Worm (Caenorhabditis elegans) whole organism, L1 larva: Measurements from ENCODE around the gene col-138.

Experiments used
- C34B4.2 ChIP-seq: sonication (generic microtip); optimal IDR thresholded peaks from 2 replicates; lab custom pipeline; 2017; ENCODE audit warnings: mild to moderate bottlenecking, missing genetic modification characterization, missing compliant biosample characterization
- F16B12.6 ChIP-seq: fragments of 150-350 bp; optimal IDR thresholded peaks from 2 replicates; lab custom pipeline; 2014; ENCODE audit warnings: missing biosample characterization, missing genetic modification characterization
- aha-1 ChIP-seq: fragments of 150-350 bp; optimal IDR thresholded peaks from 2 replicates; lab custom pipeline; 2014; ENCODE audit warnings: missing biosample characterization, missing genetic modification characterization
- aly-2 ChIP-seq: fragments of 150-350 bp; optimal IDR thresholded peaks from 2 replicates; lab custom pipeline; 2014; ENCODE audit warnings: missing biosample characterization, missing genetic modification characterization
- ama-1 ChIP-seq: fragments of 150-350 bp; optimal IDR thresholded peaks from 2 replicates; lab custom pipeline; 2014
- ceh-8 ChIP-seq: fragments of 200-800 bp; sonication (Bioruptor generic); optimal IDR thresholded peaks from 2 replicates; lab custom pipeline; 2018; ENCODE audit warnings: mild to moderate bottlenecking, missing genetic modification characterization, moderate library complexity, missing compliant biosample characterization
- ceh-82 ChIP-seq, 3 experiments: fragments of 150-350 bp in 1 of 3; sonication (generic microtip) in 2 of 3; optimal IDR thresholded peaks; 2 replicates each; lab custom pipeline; 2014 to 2017; ENCODE audit warnings: missing biosample characterization in 3 of 3, missing genetic modification characterization in 3 of 3
- ceh-88 ChIP-seq: fragments of 200-800 bp; sonication (Bioruptor generic); IDR thresholded peaks from 2 replicates; pipeline ENCODE4 v1.3.6; 2022; ENCODE audit warnings: missing genetic modification characterization, missing compliant biosample characterization
- ceh-90 ChIP-seq: sonication (generic microtip); optimal IDR thresholded peaks from 2 replicates; lab custom pipeline; 2016; ENCODE audit warnings: missing genetic modification characterization, missing compliant biosample characterization
- dpl-1 ChIP-seq, 3 experiments: fragments of 150-350 bp in 2 of 3; sonication (generic microtip) in 1 of 3; optimal IDR thresholded peaks; 2 replicates each; lab custom pipeline; 2014 to 2017; ENCODE audit warnings: missing biosample characterization in 3 of 3, missing genetic modification characterization in 3 of 3, missing genetic modification reagents in 3 of 3
- egl-13 ChIP-seq: sonication (generic microtip); optimal IDR thresholded peaks from 2 replicates; lab custom pipeline; 2016; ENCODE audit warnings: missing genotype, missing genetic modification reagents, missing genetic modification characterization, missing compliant biosample characterization
- elt-2 ChIP-seq: sonication (generic microtip); optimal IDR thresholded peaks from 2 replicates; lab custom pipeline; 2016; ENCODE audit warnings: missing genetic modification characterization, mild to moderate bottlenecking, inconsistent platforms, missing compliant biosample characterization, missing genetic modification reagents
- elt-3 ChIP-seq, 6 experiments: fragments of 150-350 bp in 1 of 6; sonication (generic microtip); optimal IDR thresholded peaks; 2 replicates each; lab custom pipeline; 2017 to 2018; ENCODE audit warnings: missing biosample characterization in 6 of 6, missing genetic modification characterization in 6 of 6, inconsistent platforms in 1 of 6
- fkh-10 ChIP-seq: sonication (generic microtip); optimal IDR thresholded peaks from 2 replicates; lab custom pipeline; 2017; ENCODE audit warnings: missing biosample characterization, missing genetic modification reagents, missing genetic modification characterization
- fkh-4 ChIP-seq: sonication (generic microtip); optimal IDR thresholded peaks from 2 replicates; lab custom pipeline; 2016; ENCODE audit warnings: missing compliant biosample characterization, missing genetic modification characterization, borderline replicate concordance
- hlh-17 ChIP-seq: fragments of 200-800 bp; sonication (Bioruptor generic); optimal IDR thresholded peaks from 2 replicates; lab custom pipeline; 2018; ENCODE audit warnings: missing genetic modification characterization, mild to moderate bottlenecking, missing compliant biosample characterization, moderate library complexity, borderline replicate concordance
- hpl-2 ChIP-seq: fragments of 150-350 bp; optimal IDR thresholded peaks from 2 replicates; lab custom pipeline; 2014; ENCODE audit warnings: missing biosample characterization, missing genetic modification reagents, missing genetic modification characterization
- irx-1 ChIP-seq: sonication (generic microtip); optimal IDR thresholded peaks from 2 replicates; lab custom pipeline; 2016; ENCODE audit warnings: missing genetic modification characterization, missing compliant biosample characterization
- jun-1 ChIP-seq: fragments of 150-350 bp; optimal IDR thresholded peaks from 2 replicates; lab custom pipeline; 2014; ENCODE audit warnings: missing biosample characterization, missing genetic modification reagents, missing genetic modification characterization
- lin-13 ChIP-seq: fragments of 150-350 bp; optimal IDR thresholded peaks from 2 replicates; lab custom pipeline; 2014; ENCODE audit warnings: missing biosample characterization, missing genetic modification reagents, missing genetic modification characterization
- lin-15B ChIP-seq: fragments of 150-350 bp; sonication (generic microtip); optimal IDR thresholded peaks from 3 replicates; lab custom pipeline; 2014; ENCODE audit warnings: missing biosample characterization, missing genetic modification characterization
- lin-35 ChIP-seq, 2 experiments: fragments of 150-350 bp; optimal IDR thresholded peaks; 2 replicates each; lab custom pipeline; 2014; ENCODE audit warnings: missing biosample characterization in 2 of 2, missing genetic modification characterization in 2 of 2, missing genetic modification reagents in 2 of 2
- lsy-2 ChIP-seq, 2 experiments: fragments of 150-350 bp; optimal IDR thresholded peaks; 2 replicates each; lab custom pipeline; 2014; ENCODE audit warnings: missing biosample characterization in 2 of 2, missing genetic modification characterization in 2 of 2
- mef-2 ChIP-seq: fragments of 150-350 bp; optimal IDR thresholded peaks from 2 replicates; lab custom pipeline; 2014; ENCODE audit warnings: missing biosample characterization, missing genetic modification characterization
- mep-1 ChIP-seq: fragments of 150-350 bp; optimal IDR thresholded peaks from 2 replicates; lab custom pipeline; 2014; ENCODE audit warnings: missing biosample characterization, missing genetic modification characterization
- nhr-237 ChIP-seq: fragments of 150-350 bp; optimal IDR thresholded peaks from 2 replicates; lab custom pipeline; 2014; ENCODE audit warnings: missing biosample characterization, missing genetic modification characterization
- nhr-71 ChIP-seq: sonication (generic microtip); optimal IDR thresholded peaks from 2 replicates; lab custom pipeline; 2016; ENCODE audit warnings: mild to moderate bottlenecking, missing genetic modification characterization, moderate library complexity, missing compliant biosample characterization
- nhr-77 ChIP-seq: fragments of 150-350 bp; optimal IDR thresholded peaks from 2 replicates; lab custom pipeline; 2014; ENCODE audit warnings: missing biosample characterization, missing genetic modification characterization
- nhr-84 ChIP-seq: sonication (generic microtip); optimal IDR thresholded peaks from 2 replicates; lab custom pipeline; 2017; ENCODE audit warnings: missing biosample characterization, missing genetic modification characterization
- pqm-1 ChIP-seq: sonication (generic microtip); optimal IDR thresholded peaks from 3 replicates; lab custom pipeline; 2017; ENCODE audit warnings: missing biosample characterization, missing genetic modification characterization
- skn-1 ChIP-seq: fragments of 150-350 bp; optimal IDR thresholded peaks from 2 replicates; lab custom pipeline; 2014; ENCODE audit warnings: missing biosample characterization, missing genetic modification characterization
- sup-37 ChIP-seq: fragments of 200-800 bp; sonication (Bioruptor generic); optimal IDR thresholded peaks from 2 replicates; lab custom pipeline; 2018; ENCODE audit warnings: mild to moderate bottlenecking, missing genetic modification characterization, missing compliant biosample characterization
- swsn-7 ChIP-seq: sonication (generic microtip); optimal IDR thresholded peaks from 2 replicates; lab custom pipeline; 2016; ENCODE audit warnings: missing genetic modification characterization, missing compliant biosample characterization
- xbp-1 ChIP-seq: sonication (generic microtip); optimal IDR thresholded peaks from 2 replicates; lab custom pipeline; 2016; ENCODE audit warnings: missing genetic modification characterization, missing compliant biosample characterization

The col-138 gene

ce11 chrIV:17193491-17193890 lies 10.0 kb upstream of the col-138 start:
- TF ChIP-seq mep-1 (tag; lab: Kevin White, UChicago) = no peak
- TF ChIP-seq nhr-84 (tag; lab: Kevin White, UChicago) = no peak
- TF ChIP-seq lin-35 (GFP tag; optimal IDR thresholded peaks at IDR 0.05; lab: Kevin White, UChicago) = no peak
- no peak for TF ChIP-seq ama-1
- TF ChIP-seq nhr-71 (tag; lab: Kevin White, UChicago) = no peak
- no peak for TF ChIP-seq elt-3 (tag; optimal IDR thresholded peaks at IDR 0.05; lab: Kevin White, UChicago)
- TF ChIP-seq C34B4.2 = no peak
- no peak for TF ChIP-seq hpl-2 (GFP tag; lab: Kevin White, UChicago)
- no peak for TF ChIP-seq aha-1
- no peak for TF ChIP-seq jun-1 (tag; lab: Kevin White, UChicago)
- TF ChIP-seq dpl-1 (GFP tag; optimal IDR thresholded peaks at IDR 0.05; lab: Kevin White, UChicago) = no peak
- TF ChIP-seq hlh-17 (GFP tag; lab: Kevin White, UChicago) = no peak
- TF ChIP-seq sup-37 (GFP tag; lab: Kevin White, UChicago) = no peak
- TF ChIP-seq fkh-4 (tag; lab: Kevin White, UChicago) = no peak
- TF ChIP-seq fkh-10 = no peak
- no peak for TF ChIP-seq aly-2

ce11 chrIV:17191791-17192190 lies 8.3 kb upstream of the col-138 start, which contains the start of gene flp-17:
Gene flp-17 (minus strand): TSS chrIV:17191891.
- TF ChIP-seq egl-13 (peak; percentile 50), sup-37 (GFP tag; lab: Kevin White, UChicago) (no peak)

ce11 chrIV:17189193-17189592 lies 5.7 kb upstream of the col-138 start:
- TF ChIP-seq F16B12.6 = no peak
- TF ChIP-seq irx-1 (tag; lab: Kevin White, UChicago) = no peak
- TF ChIP-seq mef-2 (tag; lab: Kevin White, UChicago) = no peak
- TF ChIP-seq ceh-88 (GFP tag; lab: Robert Waterston, UW) = no peak
- no peak for TF ChIP-seq nhr-84 (tag; lab: Kevin White, UChicago)
- no peak for TF ChIP-seq sup-37 (GFP tag; lab: Kevin White, UChicago)
- no peak for TF ChIP-seq aha-1
- no peak for TF ChIP-seq lin-15B (tag; lab: Kevin White, UChicago)
- TF ChIP-seq ceh-82 (tag; optimal IDR thresholded peaks at IDR 0.05; lab: Kevin White, UChicago) = no peak
- no peak for TF ChIP-seq swsn-7
- TF ChIP-seq jun-1 (tag; lab: Kevin White, UChicago) = no peak
- TF ChIP-seq elt-2 (tag; lab: Kevin White, UChicago) = no peak
- TF ChIP-seq dpl-1 (GFP tag; optimal IDR thresholded peaks at IDR 0.05; lab: Kevin White, UChicago) = no peak

ce11 chrIV:17183032-17183608 lies 409 bp downstream of the col-138 start:
- no peak for TF ChIP-seq ama-1
- TF ChIP-seq ceh-8 (GFP tag; lab: Kevin White, UChicago) = peak; percentile 43

ce11 chrIV:17179565-17179964 lies 4.0 kb downstream of the col-138 start:
- TF ChIP-seq skn-1 (tag; lab: Kevin White, UChicago) (no peak), ceh-8 (GFP tag; lab: Kevin White, UChicago) (no peak), elt-2 (tag; lab: Kevin White, UChicago) (peak; percentile 4), dpl-1 (GFP tag; optimal IDR thresholded peaks at IDR 0.05; lab: Kevin White, UChicago) (no peak), pqm-1 (tag; lab: Kevin White, UChicago) (peak; percentile 88), lsy-2 (tag; optimal IDR thresholded peaks at IDR 0.05; lab: Kevin White, UChicago) (no peak), xbp-1 (tag; lab: Kevin White, UChicago) (no peak), ama-1 (no peak), C34B4.2 (no peak), nhr-77 (no peak), nhr-237 (tag; lab: Kevin White, UChicago) (no peak), hpl-2 (GFP tag; lab: Kevin White, UChicago) (no peak), irx-1 (tag; lab: Kevin White, UChicago) (no peak), ceh-90 (tag; lab: Kevin White, UChicago) (no peak), lin-13 (GFP tag; lab: Kevin White, UChicago) (no peak)
- TF ChIP-seq, all 84 proteins: peak for 2
